Fruit fly (Drosophila melanogaster) Kc167 (cell line): ENCODE data around the gene Vps45.

Experiments
- Myc ChIP-seq: fragments of >200 bp; optimal IDR thresholded peaks from 2 replicates; lab custom pipeline; 2017; ENCODE audit warnings: missing external identifiers
- h ChIP-seq: fragments of >200 bp; optimal IDR thresholded peaks from 3 replicates; lab custom pipeline; 2018; ENCODE audit warnings: missing external identifiers
- psq ChIP-seq: fragments of >200 bp; optimal IDR thresholded peaks from 2 replicates; lab custom pipeline; 2017; ENCODE audit warnings: missing external identifiers
- ttk ChIP-seq: sonication (Bioruptor generic); optimal IDR thresholded peaks from 2 replicates; lab custom pipeline; 2017; ENCODE audit warnings: missing external identifiers

DNA sequence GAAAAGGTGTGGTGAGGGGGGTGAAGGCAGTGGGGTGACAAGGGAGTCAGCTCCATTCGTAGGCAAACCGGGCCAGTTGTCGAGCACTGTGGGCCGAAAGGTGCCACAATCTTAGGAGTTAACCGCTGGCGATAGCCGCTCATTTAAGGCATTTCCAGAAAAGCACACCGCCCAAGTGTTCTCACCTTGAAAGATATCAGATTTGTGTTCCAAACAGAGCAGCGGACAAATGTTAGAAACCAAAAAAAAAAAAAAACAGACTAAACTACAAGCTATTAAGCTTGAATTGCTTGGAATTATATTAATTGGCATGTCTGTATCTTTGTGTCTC, 30.5 kb downstream of the Vps45 start:
- TF ChIP-seq Myc: no peak
- TF ChIP-seq h (lab: Kevin White, UChicago): no peak
- TF ChIP-seq psq (lab: Kevin White, UChicago): no peak
- TF ChIP-seq ttk: no peak
